Fruit fly (Drosophila melanogaster) whole organism, embryonic: ENCODE results near the gene Atu.

Experiments
- Blimp-1 ChIP-seq: fragments of 200-800 bp; sonication (Bioruptor generic); optimal IDR thresholded peaks from 3 replicates; lab custom pipeline; 2018; ENCODE audit warnings: missing biosample characterization, missing genetic modification characterization, mild to moderate bottlenecking, moderate library complexity, missing genetic modification reagents
- CG10462 ChIP-seq: fragments of 200-800 bp; sonication (Bioruptor generic); optimal IDR thresholded peaks from 2 replicates; lab custom pipeline; 2016; ENCODE audit warnings: missing biosample characterization, missing genetic modification characterization
- CG10565 ChIP-seq: fragments of 200-800 bp; sonication (Bioruptor generic); optimal IDR thresholded peaks from 3 replicates; lab custom pipeline; 2016; ENCODE audit warnings: missing biosample characterization, mild to moderate bottlenecking, missing genetic modification characterization
- CG10959 ChIP-seq: fragments of 200-800 bp; sonication (Bioruptor generic); IDR thresholded peaks from 2 replicates; pipeline ENCODE4 v1.3.6; 2022; ENCODE audit warnings: missing biosample characterization, missing genetic modification characterization
- CG12104 ChIP-seq: fragments of 200-800 bp; sonication (Bioruptor generic); optimal IDR thresholded peaks from 3 replicates; lab custom pipeline; 2016; ENCODE audit warnings: missing biosample characterization, missing genetic modification characterization
- CG14965 ChIP-seq: fragments of 200-800 bp; sonication (Bioruptor generic); optimal IDR thresholded peaks from 2 replicates; lab custom pipeline; 2016; ENCODE audit warnings: missing biosample characterization, missing genetic modification characterization, borderline replicate concordance
- CG16779 ChIP-seq: fragments of 200-800 bp; sonication (Bioruptor generic); IDR thresholded peaks from 2 replicates; pipeline ENCODE4 v1.3.6; 2022; ENCODE audit warnings: missing biosample characterization, missing genetic modification characterization
- CG17568 ChIP-seq: fragments of 200-800 bp; sonication (Bioruptor generic); optimal IDR thresholded peaks from 2 replicates; lab custom pipeline; 2018; ENCODE audit warnings: missing biosample characterization, mild to moderate bottlenecking, missing genetic modification characterization, moderate library complexity
- CG17802 ChIP-seq: fragments of 200-800 bp; sonication (Bioruptor generic); optimal IDR thresholded peaks from 2 replicates; lab custom pipeline; 2018; ENCODE audit warnings: missing biosample characterization, mild to moderate bottlenecking, missing genetic modification characterization, moderate library complexity
- CG17829 ChIP-seq: fragments of 200-800 bp; optimal IDR thresholded peaks from 2 replicates; lab custom pipeline; 2019; ENCODE audit warnings: missing biosample characterization, mild to moderate bottlenecking, missing genetic modification characterization, moderate library complexity
- CG2678 ChIP-seq: fragments of 200-800 bp; sonication (Bioruptor generic); optimal IDR thresholded peaks from 3 replicates; lab custom pipeline; 2019; ENCODE audit warnings: missing biosample characterization, mild to moderate bottlenecking, missing genetic modification characterization, moderate library complexity
- CG3847 ChIP-seq: fragments of 200-800 bp; sonication (Bioruptor generic); IDR thresholded peaks from 2 replicates; pipeline ENCODE4 v1.3.6; 2022; ENCODE audit warnings: missing biosample characterization, missing genetic modification characterization
- CG4328 ChIP-seq: fragments of 200-800 bp; sonication (Bioruptor generic); optimal IDR thresholded peaks from 3 replicates; lab custom pipeline; 2017; ENCODE audit warnings: missing biosample characterization, missing genetic modification reagents, missing genetic modification characterization
- CG5180 ChIP-seq: fragments of 200-800 bp; sonication (Bioruptor generic); optimal IDR thresholded peaks from 3 replicates; lab custom pipeline; 2017; ENCODE audit warnings: missing biosample characterization, missing genetic modification characterization, mild to moderate bottlenecking, moderate library complexity, missing genetic modification reagents
- CG6689 ChIP-seq: fragments of 200-800 bp; sonication (Bioruptor generic); IDR thresholded peaks from 2 replicates; pipeline ENCODE4 v1.3.6; 2022; ENCODE audit warnings: missing biosample characterization, missing genetic modification characterization
- CG7556 ChIP-seq: fragments of 200-800 bp; sonication (Bioruptor generic); optimal IDR thresholded peaks from 2 replicates; lab custom pipeline; 2017; ENCODE audit warnings: missing biosample characterization, mild to moderate bottlenecking, missing genetic modification characterization
- CG7745 ChIP-seq: fragments of 200-800 bp; sonication (Bioruptor generic); optimal IDR thresholded peaks from 2 replicates; lab custom pipeline; 2018; ENCODE audit warnings: missing biosample characterization, mild to moderate bottlenecking, missing genetic modification characterization, moderate library complexity
- CG7786 ChIP-seq: fragments of 200-800 bp; sonication (Bioruptor generic); optimal IDR thresholded peaks from 2 replicates; lab custom pipeline; 2016; ENCODE audit warnings: missing biosample characterization, missing genetic modification characterization
- Doc2 ChIP-seq: fragments of 200-800 bp; sonication (Bioruptor generic); IDR thresholded peaks from 2 replicates; pipeline ENCODE4 v1.3.6; 2022; ENCODE audit warnings: missing biosample characterization, missing genetic modification characterization
- ERR ChIP-seq: fragments of 200-800 bp; sonication (Bioruptor generic); optimal IDR thresholded peaks from 2 replicates; lab custom pipeline; 2016; ENCODE audit warnings: missing biosample characterization, missing genetic modification characterization
- Elba2 ChIP-seq: fragments of 200-800 bp; sonication (Bioruptor generic); optimal IDR thresholded peaks from 3 replicates; lab custom pipeline; 2016; ENCODE audit warnings: missing biosample characterization, missing genetic modification characterization
- Ets97D ChIP-seq: fragments of 200-800 bp; sonication (Bioruptor generic); optimal IDR thresholded peaks from 3 replicates; lab custom pipeline; 2016; ENCODE audit warnings: missing biosample characterization, missing genetic modification characterization
- Hey ChIP-seq: fragments of 200-800 bp; sonication (Bioruptor generic); optimal IDR thresholded peaks from 3 replicates; lab custom pipeline; 2018; ENCODE audit warnings: missing biosample characterization, mild to moderate bottlenecking, missing genetic modification characterization
- Kr ChIP-seq: fragments of 200-800 bp; sonication (Bioruptor generic); optimal IDR thresholded peaks from 2 replicates; lab custom pipeline; 2017; ENCODE audit warnings: missing biosample characterization, mild to moderate bottlenecking, missing genetic modification characterization
- MBD-R2 ChIP-seq: fragments of 200-800 bp; sonication (Bioruptor generic); IDR thresholded peaks from 2 replicates; pipeline ENCODE4 v1.3.6; 2022; ENCODE audit warnings: missing biosample characterization, missing genetic modification characterization
- MTF-1 ChIP-seq: fragments of 200-800 bp; sonication (Bioruptor generic); optimal IDR thresholded peaks from 2 replicates; lab custom pipeline; 2018; ENCODE audit warnings: missing biosample characterization, mild to moderate bottlenecking, missing genetic modification characterization, borderline replicate concordance
- Neu2 ChIP-seq: fragments of 200-800 bp; sonication (Bioruptor generic); optimal IDR thresholded peaks from 3 replicates; lab custom pipeline; 2016; ENCODE audit warnings: missing biosample characterization, missing genetic modification characterization, borderline replicate concordance
- Rx ChIP-seq: fragments of 200-800 bp; sonication (Bioruptor generic); IDR thresholded peaks from 2 replicates; pipeline ENCODE4 v1.3.6; 2022; ENCODE audit warnings: missing biosample characterization, missing genetic modification characterization
- ab ChIP-seq: fragments of 200-800 bp; sonication (Bioruptor generic); optimal IDR thresholded peaks from 2 replicates; lab custom pipeline; 2016; ENCODE audit warnings: missing biosample characterization, missing genetic modification characterization
- ac ChIP-seq: fragments of 200-800 bp; sonication (Bioruptor generic); optimal IDR thresholded peaks from 3 replicates; lab custom pipeline; 2017; ENCODE audit warnings: missing biosample characterization, mild to moderate bottlenecking, missing genetic modification characterization
- ap ChIP-seq: fragments of 200-800 bp; sonication (Bioruptor generic); IDR thresholded peaks from 2 replicates; pipeline ENCODE4 v1.3.6; 2022; ENCODE audit warnings: missing biosample characterization, missing genetic modification characterization
- ato ChIP-seq: fragments of 200-800 bp; sonication (Bioruptor generic); IDR thresholded peaks from 2 replicates; pipeline ENCODE4 v1.3.6; 2022; ENCODE audit warnings: missing biosample characterization, missing genetic modification characterization; ENCODE audit not compliant: partially characterized antibody
- chinmo ChIP-seq: fragments of 200-800 bp; sonication (Bioruptor generic); IDR thresholded peaks from 4 replicates; pipeline ENCODE4 v1.3.6; 2022; ENCODE audit warnings: missing biosample characterization, missing genetic modification characterization; ENCODE audit not compliant: partially characterized antibody
- ci ChIP-seq: fragments of 200-800 bp; sonication (Bioruptor generic); IDR thresholded peaks from 3 replicates; pipeline ENCODE4 v1.3.6; 2022; ENCODE audit warnings: missing biosample characterization, missing genetic modification characterization
- da ChIP-seq: fragments of 200-800 bp; sonication (Bioruptor generic); optimal IDR thresholded peaks from 2 replicates; lab custom pipeline; 2016; ENCODE audit warnings: missing biosample characterization, missing genetic modification characterization
- en ChIP-seq: fragments of 200-800 bp; sonication (Bioruptor generic); optimal IDR thresholded peaks from 2 replicates; lab custom pipeline; 2016; ENCODE audit warnings: missing biosample characterization, missing genetic modification characterization
- eve ChIP-seq, 2 experiments: fragments of >200 bp; optimal IDR thresholded peaks; 2 replicates each; lab custom pipeline; 2017; ENCODE audit warnings: missing biosample characterization in 2 of 2, missing genetic modification characterization in 2 of 2
- gem ChIP-seq: fragments of 200-800 bp; sonication (Bioruptor generic); optimal IDR thresholded peaks from 2 replicates; lab custom pipeline; 2019; ENCODE audit warnings: missing biosample characterization, mild to moderate bottlenecking, missing genetic modification characterization, moderate library complexity
- gsb ChIP-seq: fragments of 200-800 bp; sonication (Bioruptor generic); IDR thresholded peaks from 2 replicates; pipeline ENCODE4 v1.3.6; 2022; ENCODE audit warnings: missing biosample characterization, missing genetic modification characterization
- nom ChIP-seq: fragments of 200-800 bp; sonication (Bioruptor generic); optimal IDR thresholded peaks from 2 replicates; lab custom pipeline; 2017; ENCODE audit warnings: missing biosample characterization, missing genetic modification characterization, mild to moderate bottlenecking, moderate library complexity, missing genetic modification reagents
- oc ChIP-seq: fragments of 200-800 bp; sonication (Bioruptor generic); optimal IDR thresholded peaks from 2 replicates; lab custom pipeline; 2018; ENCODE audit warnings: missing biosample characterization, mild to moderate bottlenecking, missing genetic modification characterization, moderate library complexity
- org-1 ChIP-seq: fragments of 200-800 bp; sonication (Bioruptor generic); optimal IDR thresholded peaks from 2 replicates; lab custom pipeline; 2017; ENCODE audit warnings: missing biosample characterization, missing genetic modification characterization
- pb ChIP-seq: fragments of 200-800 bp; sonication (Bioruptor generic); optimal IDR thresholded peaks from 3 replicates; lab custom pipeline; 2016; ENCODE audit warnings: missing biosample characterization, missing genetic modification characterization
- sens ChIP-seq: fragments of 200-800 bp; sonication (Bioruptor generic); peaks from one replicate; lab custom pipeline; 2016; ENCODE audit warnings: missing biosample characterization, missing genetic modification characterization
- sob ChIP-seq: fragments of 200-800 bp; sonication (Bioruptor generic); IDR thresholded peaks from 2 replicates; pipeline ENCODE4 v1.3.6; 2022; ENCODE audit warnings: missing biosample characterization, missing genetic modification characterization
- tgo ChIP-seq: fragments of 200-800 bp; sonication (Bioruptor generic); IDR thresholded peaks from 3 replicates; pipeline ENCODE4 v1.3.6; 2022; ENCODE audit warnings: missing biosample characterization, missing genetic modification characterization
- tio ChIP-seq: fragments of 200-800 bp; sonication (Bioruptor generic); optimal IDR thresholded peaks from 2 replicates; lab custom pipeline; 2017; ENCODE audit warnings: missing biosample characterization, missing genetic modification characterization, inconsistent platforms
- trh ChIP-seq: fragments of 200-800 bp; sonication (Bioruptor generic); optimal IDR thresholded peaks from 2 replicates; lab custom pipeline; 2016; ENCODE audit warnings: missing biosample characterization, missing genetic modification characterization
- zen2 ChIP-seq: fragments of 200-800 bp; sonication (Bioruptor generic); IDR thresholded peaks from 3 replicates; pipeline ENCODE4 v1.3.6; 2022; ENCODE audit warnings: missing biosample characterization, missing genetic modification characterization; ENCODE audit not compliant: partially characterized antibody
- zf30C ChIP-seq: fragments of 200-800 bp; sonication (Bioruptor generic); optimal IDR thresholded peaks from 3 replicates; lab custom pipeline; 2018; ENCODE audit warnings: missing biosample characterization, mild to moderate bottlenecking, missing genetic modification characterization

The Atu gene

dm6 chr3R:5658984-5659802 is 46.0 kb downstream of the Atu start (continued):
- TF ChIP-seq CG10565 (GFP tag; lab: Kevin White, UChicago), result no peak
- no peak for TF ChIP-seq eve (GFP tag; optimal IDR thresholded peaks at IDR 0.05; lab: Kevin White, UChicago)
- no peak for TF ChIP-seq CG4328
- TF ChIP-seq org-1 (GFP tag; lab: Kevin White, UChicago), result no peak
- TF ChIP-seq CG14965 (GFP tag; lab: Kevin White, UChicago), result no peak
- TF ChIP-seq nom (GFP tag; lab: Kevin White, UChicago), result peak; percentile 4
- TF ChIP-seq CG5180 (GFP tag; lab: Kevin White, UChicago), result no peak
- TF ChIP-seq CG12104 (GFP tag; lab: Kevin White, UChicago), result no peak
- TF ChIP-seq gem (tag; lab: Kevin White, UChicago), result no peak
- no peak for TF ChIP-seq CG7745
- TF ChIP-seq CG2678, result no peak
- no peak for TF ChIP-seq sob (GFP tag; lab: Robert Waterston, UW)
- no peak for TF ChIP-seq tgo (GFP tag; lab: Robert Waterston, UW)
- no peak for TF ChIP-seq tio
- peak; percentile 4 for TF ChIP-seq ab
- peak; percentile 79 for TF ChIP-seq Neu2 (GFP tag; lab: Kevin White, UChicago)
- TF ChIP-seq Hey (tag; lab: Kevin White, UChicago), result no peak
- TF ChIP-seq CG7556 (GFP tag; lab: Kevin White, UChicago), result no peak
- peak; percentile 60 for TF ChIP-seq sens (GFP tag; lab: Kevin White, UChicago)
- no peak for TF ChIP-seq Blimp-1
- TF ChIP-seq da (GFP tag; lab: Kevin White, UChicago), result no peak
- no peak for TF ChIP-seq CG3847 (GFP tag; lab: Robert Waterston, UW)
- TF ChIP-seq CG17802, result no peak
- TF ChIP-seq oc, result no peak
- no peak for TF ChIP-seq ac
- no peak for TF ChIP-seq Ets97D
- TF ChIP-seq Kr, result no peak
- no peak for TF ChIP-seq CG16779 (GFP tag; lab: Robert Waterston, UW)
- TF ChIP-seq trh, result no peak
- TF ChIP-seq CG7786 (GFP tag; lab: Kevin White, UChicago), result no peak
- TF ChIP-seq ato, result no peak
- TF ChIP-seq CG10959, result no peak
- TF ChIP-seq Doc2 (GFP tag; lab: Robert Waterston, UW), result no peak
- TF ChIP-seq CG17568, result no peak
- TF ChIP-seq CG10462, result no peak
- no peak for TF ChIP-seq zf30C (GFP tag; lab: Kevin White, UChicago)
- TF ChIP-seq MTF-1 (GFP tag; lab: Kevin White, UChicago), result no peak
- no peak for TF ChIP-seq ci (GFP tag; lab: Robert Waterston, UW)
- no peak for TF ChIP-seq Rx
- TF ChIP-seq gsb (GFP tag; lab: Robert Waterston, UW), result no peak
- TF ChIP-seq zen2 (GFP tag; lab: Robert Waterston, UW), result no peak; the same call in 2 of the 3 replicates
- peak; percentile 17; the same call in 1 of the 2 replicates for TF ChIP-seq MBD-R2 (GFP tag; lab: Robert Waterston, UW)
- TF ChIP-seq pb (GFP tag; lab: Kevin White, UChicago), result no peak
- no peak for TF ChIP-seq CG17829 (tag; lab: Kevin White, UChicago)
- 0 out of 4 replicates have a peak, but pooled peaks have one; percentile 23 for TF ChIP-seq chinmo (GFP tag; lab: Robert Waterston, UW)
- no peak for TF ChIP-seq ap (GFP tag; lab: Robert Waterston, UW)
- no peak for TF ChIP-seq en (GFP tag; lab: Kevin White, UChicago)
- 0 out of 2 replicates have a peak, but pooled peaks have one; percentile 5 for TF ChIP-seq CG6689
- TF ChIP-seq ERR (GFP tag; lab: Kevin White, UChicago), result peak; percentile 1
- TF ChIP-seq Elba2 (GFP tag; lab: Kevin White, UChicago), result no peak
